Fruit fly (Drosophila melanogaster) whole organism, adult: ENCODE measurements around the gene CG14013.

Source experiments
- CG33017 ChIP-seq: fragments of 200-800 bp; sonication (Bioruptor generic); optimal IDR thresholded peaks from 2 replicates; lab custom pipeline; 2018; ENCODE audit warnings: missing biosample characterization, mild to moderate bottlenecking, missing genetic modification characterization, moderate library complexity
- cic ChIP-seq: fragments of 200-800 bp; sonication (Bioruptor generic); optimal IDR thresholded peaks from 2 replicates; lab custom pipeline; 2017; ENCODE audit warnings: missing biosample characterization, mild to moderate bottlenecking, missing genetic modification characterization, moderate library complexity
- kay ChIP-seq: fragments of 200-800 bp; sonication (Bioruptor generic); peaks from one replicate; lab custom pipeline; 2016; ENCODE audit warnings: missing biosample characterization, missing genetic modification characterization, borderline replicate concordance

- TF ChIP-seq cic (GFP tag; lab: Kevin White, UChicago) (no peak), kay (GFP tag; lab: Kevin White, UChicago) (no peak), CG33017 (tag; lab: Kevin White, UChicago) (no peak)
These were observed 17.0 kb downstream of the CG14013 start, which contains the start of gene tomb for dm6 chr2L:5536658-5537057.
